Worm (Caenorhabditis elegans) whole organism, late embryonic: ENCODE measurements around the gene ZC13.10.

ENCODE experiments used
- C38D4.7 ChIP-seq: fragments of 200-800 bp; sonication (Bioruptor generic); optimal IDR thresholded peaks from 2 replicates; lab custom pipeline; 2018; ENCODE audit warnings: mild to moderate bottlenecking, missing genetic modification characterization, moderate library complexity, missing compliant biosample characterization
- F13H6.1 ChIP-seq: sonication (generic microtip); optimal IDR thresholded peaks from 2 replicates; lab custom pipeline; 2016; ENCODE audit warnings: missing genetic modification characterization, missing compliant biosample characterization
- ceh-14 ChIP-seq: sonication (generic microtip); optimal IDR thresholded peaks from 2 replicates; lab custom pipeline; 2016; ENCODE audit warnings: missing genotype, missing genetic modification characterization, missing compliant biosample characterization
- ceh-18 ChIP-seq: sonication (generic microtip); optimal IDR thresholded peaks from 2 replicates; lab custom pipeline; 2016; ENCODE audit warnings: missing genetic modification characterization, missing compliant biosample characterization
- ceh-19 ChIP-seq: fragments of 200-800 bp; sonication (Bioruptor generic); optimal IDR thresholded peaks from 2 replicates; lab custom pipeline; 2018; ENCODE audit warnings: mild to moderate bottlenecking, missing genetic modification characterization, missing compliant biosample characterization
- ceh-2 ChIP-seq: sonication (generic microtip); optimal IDR thresholded peaks from 2 replicates; lab custom pipeline; 2016; ENCODE audit warnings: missing genotype, missing genetic modification characterization, missing compliant biosample characterization
- ceh-31 ChIP-seq: sonication (generic microtip); optimal IDR thresholded peaks from 2 replicates; lab custom pipeline; 2016; ENCODE audit warnings: missing genetic modification characterization, missing compliant biosample characterization
- dmd-4 ChIP-seq: sonication (generic microtip); optimal IDR thresholded peaks from 2 replicates; lab custom pipeline; 2016; ENCODE audit warnings: borderline replicate concordance, missing genetic modification characterization, missing compliant biosample characterization
- elt-2 ChIP-seq: sonication (generic microtip); optimal IDR thresholded peaks from 2 replicates; lab custom pipeline; 2016; ENCODE audit warnings: missing genetic modification reagents, missing genetic modification characterization, missing compliant biosample characterization
- elt-4 ChIP-seq: sonication (generic microtip); optimal IDR thresholded peaks from 2 replicates; lab custom pipeline; 2016; ENCODE audit warnings: missing genetic modification characterization, missing compliant biosample characterization
- ets-4 ChIP-seq: sonication (generic microtip); optimal IDR thresholded peaks from 2 replicates; lab custom pipeline; 2016; ENCODE audit warnings: missing genetic modification characterization, missing compliant biosample characterization
- eyg-1 ChIP-seq: sonication (generic microtip); optimal IDR thresholded peaks from 2 replicates; lab custom pipeline; 2016; ENCODE audit warnings: missing genotype, missing genetic modification characterization, missing compliant biosample characterization
- gmeb-2 ChIP-seq: sonication (generic microtip); optimal IDR thresholded peaks from 2 replicates; lab custom pipeline; 2016; ENCODE audit warnings: missing genetic modification characterization, inconsistent platforms, missing compliant biosample characterization
- hlh-13 ChIP-seq: fragments of 200-800 bp; sonication (Bioruptor generic); optimal IDR thresholded peaks from 2 replicates; lab custom pipeline; 2018; ENCODE audit warnings: mild to moderate bottlenecking, missing genetic modification characterization, missing compliant biosample characterization
- hlh-8 ChIP-seq: sonication (generic microtip); optimal IDR thresholded peaks from 2 replicates; lab custom pipeline; 2016; ENCODE audit warnings: missing genotype, missing genetic modification characterization, missing compliant biosample characterization
- lin-11 ChIP-seq: fragments of 200-800 bp; sonication (Bioruptor generic); optimal IDR thresholded peaks from 2 replicates; lab custom pipeline; 2018; ENCODE audit warnings: mild to moderate bottlenecking, missing genetic modification characterization, missing compliant biosample characterization
- mec-3 ChIP-seq: sonication (generic microtip); optimal IDR thresholded peaks from 2 replicates; lab custom pipeline; 2016; ENCODE audit warnings: borderline replicate concordance, missing genetic modification characterization, missing compliant biosample characterization
- nfya-1 ChIP-seq: sonication (generic microtip); optimal IDR thresholded peaks from 2 replicates; lab custom pipeline; 2017; ENCODE audit warnings: missing genetic modification characterization, mild to moderate bottlenecking, missing compliant biosample characterization, antibody characterized with exemption, moderate library complexity
- npax-4 ChIP-seq: sonication (generic microtip); optimal IDR thresholded peaks from 2 replicates; lab custom pipeline; 2016; ENCODE audit warnings: missing genetic modification characterization, missing compliant biosample characterization
- pag-3 ChIP-seq: sonication (generic microtip); optimal IDR thresholded peaks from 2 replicates; lab custom pipeline; 2016; ENCODE audit warnings: missing compliant biosample characterization, missing genetic modification characterization, borderline replicate concordance
- pat-9 ChIP-seq: fragments of 200-800 bp; sonication (Bioruptor generic); optimal IDR thresholded peaks from 2 replicates; lab custom pipeline; 2018; ENCODE audit warnings: mild to moderate bottlenecking, missing genetic modification characterization, moderate library complexity, missing compliant biosample characterization
- pha-2 ChIP-seq: sonication (generic microtip); optimal IDR thresholded peaks from 2 replicates; lab custom pipeline; 2017; ENCODE audit warnings: mild to moderate bottlenecking, missing genetic modification characterization, missing compliant biosample characterization
- pha-4 ChIP-seq: fragments of 150-350 bp; optimal IDR thresholded peaks from 2 replicates; lab custom pipeline; 2018; ENCODE audit warnings: missing biosample characterization, missing genetic modification reagents, missing genetic modification characterization
- ref-2 ChIP-seq: sonication (generic microtip); optimal IDR thresholded peaks from 2 replicates; lab custom pipeline; 2016; ENCODE audit warnings: missing genetic modification characterization, missing compliant biosample characterization
- rnt-1 ChIP-seq: sonication (generic microtip); optimal IDR thresholded peaks from 2 replicates; lab custom pipeline; 2016; ENCODE audit warnings: missing genetic modification characterization, missing compliant biosample characterization
- sox-4 ChIP-seq: sonication (generic microtip); optimal IDR thresholded peaks from 2 replicates; lab custom pipeline; 2017; ENCODE audit warnings: mild to moderate bottlenecking, missing genetic modification characterization, inconsistent platforms, missing compliant biosample characterization
- syd-9 ChIP-seq: sonication (generic microtip); optimal IDR thresholded peaks from 2 replicates; lab custom pipeline; 2016; ENCODE audit warnings: mild to moderate bottlenecking, missing genetic modification characterization, moderate library complexity, missing compliant biosample characterization
- tbx-2 ChIP-seq: sonication (generic microtip); optimal IDR thresholded peaks from 2 replicates; lab custom pipeline; 2016; ENCODE audit warnings: missing genetic modification characterization, missing compliant biosample characterization
- tbx-7 ChIP-seq: sonication (generic microtip); optimal IDR thresholded peaks from 2 replicates; lab custom pipeline; 2016; ENCODE audit warnings: missing genotype, missing genetic modification characterization, missing compliant biosample characterization
- ttx-3 ChIP-seq: sonication (generic microtip); optimal IDR thresholded peaks from 2 replicates; lab custom pipeline; 2016; ENCODE audit warnings: missing genetic modification reagents, missing genetic modification characterization, missing compliant biosample characterization
- unc-3 ChIP-seq, 2 experiments: fragments of 200-800 bp in 1 of 2; sonication (Bioruptor generic) in 1 of 2; sonication (generic microtip) in 1 of 2; conservative IDR thresholded peaks in 1 of 2; optimal IDR thresholded peaks in 1 of 2; 2 replicates each; pipeline versions ENCODE4 v1.3.6 to Lab custom; 2016 to 2022; ENCODE audit warnings: missing compliant biosample characterization in 2 of 2, missing genetic modification characterization in 2 of 2, missing genetic modification reagents in 1 of 2
- unc-42 ChIP-seq: sonication (generic microtip); optimal IDR thresholded peaks from 2 replicates; lab custom pipeline; 2016; ENCODE audit warnings: missing genotype, missing genetic modification characterization, missing compliant biosample characterization
- unc-55 ChIP-seq: sonication (generic microtip); optimal IDR thresholded peaks from 2 replicates; lab custom pipeline; 2017; ENCODE audit warnings: missing biosample characterization, missing genetic modification reagents, missing genetic modification characterization
- unc-86 ChIP-seq: sonication (generic microtip); optimal IDR thresholded peaks from 2 replicates; lab custom pipeline; 2016; ENCODE audit warnings: missing genetic modification characterization, missing compliant biosample characterization
- zip-5 ChIP-seq: sonication (generic microtip); optimal IDR thresholded peaks from 2 replicates; lab custom pipeline; 2016; ENCODE audit warnings: missing genetic modification characterization, missing compliant biosample characterization

ZC13.10 gene

ce11 chrX:938269-938883 is 36.0 kb upstream of the ZC13.10 start, which contains the start of gene F53H8.3:
Gene F53H8.3 (plus strand): TSS chrX:938543.
- TF ChIP-seq dmd-4 (tag; lab: Kevin White, UChicago) (no peak), lin-11 (tag; lab: Kevin White, UChicago) (no peak), elt-2 (peak; percentile 94)

- TF ChIP-seq ets-4 (tag; lab: Kevin White, UChicago) (no peak), hlh-13 (GFP tag; lab: Kevin White, UChicago) (no peak)
These were observed 33.6 kb upstream of the ZC13.10 start for ce11 chrX:936013-936412.

- TF ChIP-seq elt-4 (tag; lab: Kevin White, UChicago) (no peak), mec-3 (tag; lab: Kevin White, UChicago) (no peak)
These were observed 31.1 kb upstream of the ZC13.10 start, which contains the start of gene F35H12.1 for ce11 chrX:933504-933903. Gene F35H12.1 (plus strand): TSS chrX:933804.

ce11 chrX:932874-933273 is 30.5 kb upstream of the ZC13.10 start:
- TF ChIP-seq ets-4 (tag; lab: Kevin White, UChicago): no peak
- TF ChIP-seq unc-55 (GFP tag; lab: Kevin White, UChicago): no peak
- TF ChIP-seq gmeb-2 (tag; lab: Kevin White, UChicago): no peak
- TF ChIP-seq unc-42: peak; percentile 77
- no peak for TF ChIP-seq C38D4.7 (GFP tag; lab: Kevin White, UChicago)
- no peak for TF ChIP-seq unc-86 (tag; lab: Kevin White, UChicago)
- no peak for TF ChIP-seq pha-4 (tag; lab: Kevin White, UChicago)
- no peak for TF ChIP-seq tbx-7 (tag; lab: Kevin White, UChicago)
- no peak for TF ChIP-seq F13H6.1 (tag; lab: Kevin White, UChicago)
- TF ChIP-seq nfya-1 (tag; lab: Kevin White, UChicago): peak; percentile 35
- TF ChIP-seq mec-3 (tag; lab: Kevin White, UChicago): no peak
- no peak for TF ChIP-seq sox-4 (tag; lab: Kevin White, UChicago)
- TF ChIP-seq pag-3: no peak
- no peak for TF ChIP-seq ref-2 (tag; lab: Kevin White, UChicago)
- peak; percentile 23 for TF ChIP-seq tbx-2
- TF ChIP-seq npax-4: no peak
- no peak for TF ChIP-seq zip-5 (tag; lab: Kevin White, UChicago)
- TF ChIP-seq ceh-18: peak; percentile 19
- no peak for TF ChIP-seq unc-3 (GFP tag; conservative IDR thresholded peaks at IDR 0.05; lab: Robert Waterston, UW)
- no peak for TF ChIP-seq unc-3 (tag; optimal IDR thresholded peaks at IDR 0.05; lab: Kevin White, UChicago)
- no peak for TF ChIP-seq eyg-1 (tag; lab: Kevin White, UChicago)
- TF ChIP-seq ceh-2 (tag; lab: Kevin White, UChicago): no peak
- no peak for TF ChIP-seq rnt-1 (tag; lab: Kevin White, UChicago)
- TF ChIP-seq ceh-19 (GFP tag; lab: Kevin White, UChicago): peak; percentile 2
- TF ChIP-seq syd-9 (tag; lab: Kevin White, UChicago): no peak
- TF ChIP-seq hlh-8 (tag; lab: Kevin White, UChicago): no peak
- TF ChIP-seq ceh-31: peak; percentile 65
- TF ChIP-seq pat-9 (tag; lab: Kevin White, UChicago): no peak
- TF ChIP-seq ttx-3 (tag; lab: Kevin White, UChicago): no peak
- no peak for TF ChIP-seq pha-2 (tag; lab: Kevin White, UChicago)
- peak; percentile 58 for TF ChIP-seq ceh-14
